Worm (Caenorhabditis elegans): ENCODE results near the gene fbxa-133.

- TF ChIP-seq lin-13 (GFP tag; optimal IDR thresholded peaks at IDR 0.05) (no peak), nhr-25 (tag; optimal IDR thresholded peaks at IDR 0.05) (no peak), unc-62 (GFP tag; optimal IDR thresholded peaks at IDR 0.05) (no peak), nhr-237 (tag; optimal IDR thresholded peaks at IDR 0.05) (no peak), nhr-6 (tag; optimal IDR thresholded peaks at IDR 0.05) (no peak)
These were observed 35.2 kb upstream of the fbxa-133 start, which contains the start of gene fbxa-176 for ce11 chrV:17549362-17549761.

Measured in whole organism, L2 larva.